Worm (Caenorhabditis elegans) whole organism, young adult: ENCODE measurements around the gene Y66D12A.21.

Experiments used
- F49E8.2 ChIP-seq: sonication (generic microtip); optimal IDR thresholded peaks from 3 replicates; lab custom pipeline; 2017; ENCODE audit warnings: missing genetic modification characterization, mild to moderate bottlenecking, missing compliant biosample characterization, antibody characterized with exemption, moderate library complexity; ENCODE audit not compliant: insufficient read depth
- attf-6 ChIP-seq: fragments of 200-800 bp; sonication (Bioruptor generic); IDR thresholded peaks from 2 replicates; pipeline ENCODE4 v1.3.6; 2022; ENCODE audit warnings: missing genetic modification reagents, missing genetic modification characterization, missing compliant biosample characterization
- cebp-1 ChIP-seq, 2 experiments: fragments of 200-800 bp in 1 of 2; sonication (Bioruptor generic) in 1 of 2; sonication (generic microtip) in 1 of 2; IDR thresholded peaks in 1 of 2; optimal IDR thresholded peaks in 1 of 2; 2 replicates each; pipeline versions ENCODE4 v1.3.6 to Lab custom; 2017 to 2022; ENCODE audit warnings: missing compliant biosample characterization in 2 of 2, missing genetic modification characterization in 2 of 2, mild to moderate bottlenecking in 1 of 2, missing genetic modification reagents in 1 of 2, moderate library complexity in 1 of 2
- dpl-1 ChIP-seq: fragments of 150-350 bp; optimal IDR thresholded peaks from 2 replicates; lab custom pipeline; 2014; ENCODE audit warnings: missing biosample characterization, missing genetic modification reagents, missing genetic modification characterization
- lsl-1 ChIP-seq: fragments of 200-800 bp; sonication (Bioruptor generic); optimal IDR thresholded peaks from 2 replicates; lab custom pipeline; 2018; ENCODE audit warnings: mild to moderate bottlenecking, missing genetic modification characterization, moderate library complexity, missing compliant biosample characterization
- nfya-1 ChIP-seq: sonication (generic microtip); optimal IDR thresholded peaks from 2 replicates; lab custom pipeline; 2017; ENCODE audit warnings: antibody characterized with exemption, missing compliant biosample characterization, missing genetic modification characterization, borderline replicate concordance; ENCODE audit not compliant: insufficient read depth
- nhr-27 ChIP-seq: fragments of 200-800 bp; sonication (Bioruptor generic); optimal IDR thresholded peaks from 2 replicates; lab custom pipeline; 2018; ENCODE audit warnings: mild to moderate bottlenecking, missing genetic modification characterization, moderate library complexity, missing compliant biosample characterization
- somi-1 ChIP-seq: fragments of 200-800 bp; sonication (Bioruptor generic); optimal IDR thresholded peaks from 2 replicates; lab custom pipeline; 2018; ENCODE audit warnings: mild to moderate bottlenecking, missing genetic modification characterization, missing compliant biosample characterization
- tlf-1 ChIP-seq: fragments of 200-800 bp; sonication (Bioruptor generic); optimal IDR thresholded peaks from 2 replicates; lab custom pipeline; 2018; ENCODE audit warnings: mild to moderate bottlenecking, missing genetic modification characterization, missing compliant biosample characterization

- TF ChIP-seq dpl-1 (GFP tag; lab: Kevin White, UChicago) (no peak), attf-6 (GFP tag; lab: Robert Waterston, UW) (no peak), cebp-1 (GFP tag; IDR thresholded peaks at IDR 0.05; lab: Robert Waterston, UW) (no peak), cebp-1 (tag; optimal IDR thresholded peaks at IDR 0.05; lab: Kevin White, UChicago) (no peak), somi-1 (GFP tag; lab: Kevin White, UChicago) (no peak), lsl-1 (GFP tag; lab: Kevin White, UChicago) (no peak), nhr-27 (tag; lab: Kevin White, UChicago) (no peak), tlf-1 (GFP tag; lab: Kevin White, UChicago) (no peak), F49E8.2 (tag; lab: Kevin White, UChicago) (no peak), nfya-1 (tag; lab: Kevin White, UChicago) (no peak)
Measured at ce11 chrIII:11492489-11492888, 12.6 kb downstream of the Y66D12A.21 start.
